Comparison of ENCODE assay signal across 3 worm cellular contexts in the genomic region with DNA sequence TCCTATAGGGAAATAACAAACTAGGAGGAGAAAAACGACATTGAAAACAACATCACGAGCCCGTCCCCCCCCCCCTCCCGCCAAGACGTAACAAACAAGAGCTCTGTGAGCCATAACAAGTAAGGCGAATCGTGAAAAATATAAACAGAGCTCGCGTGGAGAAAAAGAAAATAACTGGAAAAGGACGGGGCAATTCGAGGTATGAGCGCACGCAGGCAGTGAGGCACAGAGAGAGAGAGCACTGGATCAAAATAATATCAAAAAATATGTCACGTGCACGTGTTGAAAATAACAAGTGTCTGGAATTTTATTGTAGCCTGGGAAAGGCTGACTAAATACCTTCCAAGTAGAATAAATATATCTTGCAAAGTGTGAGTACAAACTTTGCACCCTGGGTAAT.
TF ChIP-seq lines count a peak whose summit lies in the region.

No protein-coding gene starts in this region.

TF ChIP-seq in whole organism, L1 larva, 84 proteins besides CTCF, POLR2A, EP300 and RAD21 (continued from another document):
- TF ChIP-seq nhr-19 (GFP tag; conservative IDR thresholded peaks at IDR 0.05; lab: Robert Waterston, UW) (0 out of 2 replicates have a peak, but pooled peaks have one; percentile 15), xbp-1 (tag; optimal IDR thresholded peaks at IDR 0.05; lab: Kevin White, UChicago) (peak; percentile 12), hlh-17 (GFP tag; optimal IDR thresholded peaks at IDR 0.05; lab: Kevin White, UChicago; ENCODE audit: borderline replicate concordance) (no peak), nhr-76 (tag; optimal IDR thresholded peaks at IDR 0.05; lab: Kevin White, UChicago) (no peak), sox-4 (tag; optimal IDR thresholded peaks at IDR 0.05; lab: Kevin White, UChicago) (peak; percentile 61), snu-23 (GFP tag; optimal IDR thresholded peaks at IDR 0.05; lab: Kevin White, UChicago) (peak; percentile 9), nhr-47 (tag; optimal IDR thresholded peaks at IDR 0.05; lab: Kevin White, UChicago) (peak; percentile 80), mef-2 (tag; optimal IDR thresholded peaks at IDR 0.05; lab: Kevin White, UChicago) (peak; percentile 25), nhr-71 (tag; optimal IDR thresholded peaks at IDR 0.05; lab: Kevin White, UChicago) (peak; percentile 87), ceh-63 (GFP tag; optimal IDR thresholded peaks at IDR 0.05; lab: Kevin White, UChicago) (no peak), irx-1 (tag; optimal IDR thresholded peaks at IDR 0.05; lab: Kevin White, UChicago) (peak; percentile 24)
TF ChIP-seq in whole organism, L1 larva: peak in this region for 21.

TF ChIP-seq in whole organism, L2 larva, 48 proteins besides CTCF, POLR2A, EP300 and RAD21 (continued from another document):
- no peak for TF ChIP-seq nhr-11 (tag; optimal IDR thresholded peaks at IDR 0.05; lab: Kevin White, UChicago)
- TF ChIP-seq sma-9 (GFP tag; optimal IDR thresholded peaks at IDR 0.05; lab: Kevin White, UChicago) = peak; percentile 10
- no peak for TF ChIP-seq sma-9 (tag; optimal IDR thresholded peaks at IDR 0.05; lab: Kevin White, UChicago)
- TF ChIP-seq Y55F3AM.14 (GFP tag; optimal IDR thresholded peaks at IDR 0.05; lab: Kevin White, UChicago) = no peak

TF ChIP-seq in whole organism, L4 larva, 104 proteins besides CTCF, POLR2A, EP300 and RAD21 (continued from another document):
- TF ChIP-seq hlh-30 (tag; optimal IDR thresholded peaks at IDR 0.05; lab: Kevin White, UChicago; ENCODE audit: insufficient read depth) (peak; percentile 31), lir-3 (tag; optimal IDR thresholded peaks at IDR 0.05; lab: Kevin White, UChicago) (no peak), dve-1 (tag; optimal IDR thresholded peaks at IDR 0.05; lab: Kevin White, UChicago; ENCODE audit: insufficient read depth) (peak; percentile 24), ceh-82 (tag; optimal IDR thresholded peaks at IDR 0.05; lab: Kevin White, UChicago) (no peak), Y48G9A.11 (GFP tag; IDR thresholded peaks at IDR 0.05; lab: Robert Waterston, UW) (no peak), lin-15B (tag; optimal IDR thresholded peaks at IDR 0.05; lab: Kevin White, UChicago) (no peak), ces-1 (GFP tag; optimal IDR thresholded peaks at IDR 0.05; lab: Kevin White, UChicago) (no peak), rbr-2 (tag; optimal IDR thresholded peaks at IDR 0.05; lab: Kevin White, UChicago) (peak; percentile 26), pha-4 (GFP tag; IDR thresholded peaks at IDR 0.05; lab: Robert Waterston, UW) (no peak), pha-4 (tag; optimal IDR thresholded peaks at IDR 0.05; lab: Kevin White, UChicago) (no peak), nhr-11 (tag; optimal IDR thresholded peaks at IDR 0.05; lab: Kevin White, UChicago) (peak; percentile 82), daf-16 (GFP tag; optimal IDR thresholded peaks at IDR 0.05; lab: Kevin White, UChicago) (no peak), daf-16 (tag; optimal IDR thresholded peaks at IDR 0.05; lab: Kevin White, UChicago) (peak; percentile 89)
TF ChIP-seq in whole organism, L4 larva: peak in this region for 10.
